Worm (Caenorhabditis elegans): ENCODE results near the gene cdk-11.2.
A peak's percentile ranks its signal among the peaks of the same experiment; 100 is the strongest.

The cdk-11.2 gene

DNA sequence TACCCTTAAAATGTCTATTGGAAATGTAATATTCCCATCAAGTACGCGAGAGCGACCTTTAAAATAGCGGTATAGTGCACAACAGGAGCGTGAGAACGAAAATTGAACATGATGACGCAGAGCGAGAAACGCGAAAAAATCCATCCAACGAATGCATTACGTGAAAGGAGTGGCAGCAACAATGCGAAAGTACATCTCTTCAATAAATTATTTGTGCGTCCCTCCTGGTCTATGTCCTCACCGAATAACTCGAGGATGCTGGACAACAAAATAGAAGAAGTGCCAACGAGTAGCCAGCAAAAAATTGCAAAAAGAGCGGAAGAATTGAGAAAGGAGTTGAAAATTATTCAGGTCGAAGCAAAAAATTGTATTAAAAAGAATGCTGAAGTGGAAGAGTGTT is 14.3 kb upstream of the cdk-11.2 start:
- no peak for TF ChIP-seq nhr-28 (tag; optimal IDR thresholded peaks at IDR 0.05)
- no peak for TF ChIP-seq snpc-4 (tag; optimal IDR thresholded peaks at IDR 0.05)

ce11 chrX:10432786-10433185 is 13.2 kb upstream of the cdk-11.2 start:
- TF ChIP-seq unc-62 (GFP tag; optimal IDR thresholded peaks at IDR 0.05) (no peak), snpc-4 (tag; optimal IDR thresholded peaks at IDR 0.05) (no peak), M03D4.4 (tag; optimal IDR thresholded peaks at IDR 0.05) (no peak), lin-13 (tag; optimal IDR thresholded peaks at IDR 0.05) (no peak), ham-2 (GFP tag; optimal IDR thresholded peaks at IDR 0.05) (no peak), ceh-83 (GFP tag; optimal IDR thresholded peaks at IDR 0.05) (no peak), elt-3 (tag; optimal IDR thresholded peaks at IDR 0.05) (no peak), unc-39 (tag; optimal IDR thresholded peaks at IDR 0.05) (no peak), sptf-1 (tag; optimal IDR thresholded peaks at IDR 0.05) (no peak), nhr-2 (tag; optimal IDR thresholded peaks at IDR 0.05) (no peak), unc-120 (tag; optimal IDR thresholded peaks at IDR 0.05; ENCODE audit: poor library complexity, severe bottlenecking) (no peak), flh-1 (GFP tag; optimal IDR thresholded peaks at IDR 0.05) (no peak), sem-2 (GFP tag; optimal IDR thresholded peaks at IDR 0.05) (no peak), ztf-11 (tag; optimal IDR thresholded peaks at IDR 0.05) (no peak), ceh-39 (tag; optimal IDR thresholded peaks at IDR 0.05) (no peak), blmp-1 (tag; optimal IDR thresholded peaks at IDR 0.05) (no peak), bed-3 (GFP tag; optimal IDR thresholded peaks at IDR 0.05) (no peak), nhr-76 (tag; optimal IDR thresholded peaks at IDR 0.05) (no peak)

DNA sequence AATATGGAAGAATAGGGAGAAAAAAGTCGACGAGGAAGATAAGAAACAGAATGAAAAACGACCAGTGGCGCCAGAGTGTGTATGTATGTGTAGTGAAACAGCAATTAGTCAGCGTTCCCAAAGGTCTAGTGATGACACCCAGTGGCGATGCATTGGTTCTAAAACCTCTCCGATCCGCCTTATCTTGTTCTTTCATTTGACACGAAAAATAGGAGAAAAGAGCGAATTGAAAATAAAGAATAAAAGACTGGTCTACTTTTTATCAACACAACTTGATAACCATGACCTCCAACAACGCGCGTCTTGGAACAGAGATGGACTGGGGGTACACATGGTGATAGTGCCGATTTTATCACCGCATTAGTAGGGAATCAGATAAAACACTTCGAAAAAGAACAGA is 11.3 kb upstream of the cdk-11.2 start:
- TF ChIP-seq mep-1 (tag; optimal IDR thresholded peaks at IDR 0.05) (no peak), nhr-76 (tag; optimal IDR thresholded peaks at IDR 0.05) (no peak), nhr-28 (tag; optimal IDR thresholded peaks at IDR 0.05) (no peak), elt-3 (tag; optimal IDR thresholded peaks at IDR 0.05) (no peak), snpc-4 (tag; optimal IDR thresholded peaks at IDR 0.05) (no peak), ztf-11 (tag; optimal IDR thresholded peaks at IDR 0.05) (no peak), nhr-2 (tag; optimal IDR thresholded peaks at IDR 0.05) (no peak), elt-1 (tag; optimal IDR thresholded peaks at IDR 0.05; ENCODE audit: borderline replicate concordance, insufficient read depth) (peak; percentile 56)

ce11 chrX:10429203-10429602 is 9.6 kb upstream of the cdk-11.2 start:
- TF ChIP-seq ceh-83 (GFP tag; optimal IDR thresholded peaks at IDR 0.05) (no peak), nhr-28 (tag; optimal IDR thresholded peaks at IDR 0.05) (no peak), ham-2 (GFP tag; optimal IDR thresholded peaks at IDR 0.05) (peak; percentile 70), drap-1 (GFP tag; optimal IDR thresholded peaks at IDR 0.05) (no peak), lin-32 (GFP tag; optimal IDR thresholded peaks at IDR 0.05) (no peak), pha-4 (tag; optimal IDR thresholded peaks at IDR 0.05) (no peak), zip-8 (tag; optimal IDR thresholded peaks at IDR 0.05) (no peak), blmp-1 (tag; optimal IDR thresholded peaks at IDR 0.05) (peak; percentile 16), nhr-12 (tag; optimal IDR thresholded peaks at IDR 0.05) (no peak), mls-2 (tag; optimal IDR thresholded peaks at IDR 0.05) (no peak), M03D4.4 (tag; optimal IDR thresholded peaks at IDR 0.05) (no peak), elt-1 (tag; optimal IDR thresholded peaks at IDR 0.05; ENCODE audit: borderline replicate concordance, insufficient read depth) (no peak), tbx-8 (GFP tag; optimal IDR thresholded peaks at IDR 0.05) (no peak), ceh-43 (GFP tag; optimal IDR thresholded peaks at IDR 0.05) (no peak), elt-3 (tag; optimal IDR thresholded peaks at IDR 0.05) (no peak), ztf-11 (tag; optimal IDR thresholded peaks at IDR 0.05) (no peak), lsy-2 (tag; optimal IDR thresholded peaks at IDR 0.05) (no peak), ces-1 (GFP tag; optimal IDR thresholded peaks at IDR 0.05) (no peak)

DNA sequence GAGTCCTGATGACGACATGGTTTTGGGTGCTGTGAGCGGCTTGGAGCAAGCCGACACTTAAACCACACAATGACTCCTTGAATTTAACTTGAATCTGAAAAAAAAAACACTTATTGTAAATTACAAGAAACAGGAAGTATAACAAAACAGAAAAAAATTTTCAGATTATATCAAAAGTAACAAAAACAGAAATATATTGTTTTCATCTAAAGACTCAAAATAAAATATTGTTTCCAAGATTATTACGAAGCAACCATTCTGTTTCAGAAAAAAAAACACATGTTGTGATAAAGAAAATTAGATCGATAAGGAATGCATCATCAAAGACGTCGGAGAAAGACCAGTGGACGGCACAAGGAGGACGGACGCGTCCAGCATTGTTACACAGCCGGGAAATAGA is 9.0 kb upstream of the cdk-11.2 start, which contains the start of gene mig-15:
Gene mig-15, minus strand, starts transcription at position 101 of the 400 bp plus-strand sequence.
- no peak for TF ChIP-seq nhr-2 (tag; optimal IDR thresholded peaks at IDR 0.05)
- TF ChIP-seq pha-4 (tag; optimal IDR thresholded peaks at IDR 0.05), result no peak
- no peak for TF ChIP-seq nhr-28 (tag; optimal IDR thresholded peaks at IDR 0.05)
- TF ChIP-seq M03D4.4 (tag; optimal IDR thresholded peaks at IDR 0.05), result no peak
- TF ChIP-seq flh-1 (GFP tag; optimal IDR thresholded peaks at IDR 0.05), result no peak
- TF ChIP-seq ztf-11 (tag; optimal IDR thresholded peaks at IDR 0.05), result no peak
- TF ChIP-seq mab-5 (tag; optimal IDR thresholded peaks at IDR 0.05), result no peak
- no peak for TF ChIP-seq blmp-1 (tag; optimal IDR thresholded peaks at IDR 0.05)
- TF ChIP-seq zip-8 (tag; optimal IDR thresholded peaks at IDR 0.05), result no peak
- no peak for TF ChIP-seq sptf-1 (tag; optimal IDR thresholded peaks at IDR 0.05)
- TF ChIP-seq mep-1 (tag; optimal IDR thresholded peaks at IDR 0.05), result no peak
- no peak for TF ChIP-seq mls-2 (tag; optimal IDR thresholded peaks at IDR 0.05)
- no peak for TF ChIP-seq ceh-39 (tag; optimal IDR thresholded peaks at IDR 0.05)

Data from whole organism, mixed stage, embryonic.